Worm (Caenorhabditis elegans) whole organism, L3 larva: ENCODE measurements around the gene set-31.

Source experiments
- R02D3.7 ChIP-seq: fragments of 150-350 bp; optimal IDR thresholded peaks from 2 replicates; lab custom pipeline; 2014; ENCODE audit warnings: missing biosample characterization, missing genetic modification characterization
- ZK546.5 ChIP-seq: sonication (generic microtip); optimal IDR thresholded peaks from 2 replicates; lab custom pipeline; 2017; ENCODE audit warnings: missing biosample characterization, missing genetic modification characterization
- aly-2 ChIP-seq: fragments of 150-350 bp; optimal IDR thresholded peaks from 2 replicates; lab custom pipeline; 2014; ENCODE audit warnings: missing biosample characterization, missing genetic modification characterization
- ama-1 ChIP-seq: fragments of 150-350 bp; optimal IDR thresholded peaks from 2 replicates; lab custom pipeline; 2018
- ceh-16 ChIP-seq: sonication (generic microtip); optimal IDR thresholded peaks from 2 replicates; lab custom pipeline; 2017; ENCODE audit warnings: missing biosample characterization, missing genetic modification characterization
- ceh-28 ChIP-seq: fragments of 150-350 bp; optimal IDR thresholded peaks from 2 replicates; lab custom pipeline; 2014; ENCODE audit warnings: missing biosample characterization, missing genetic modification reagents, missing genetic modification characterization
- ceh-82 ChIP-seq: fragments of 150-350 bp; optimal IDR thresholded peaks from 2 replicates; lab custom pipeline; 2014; ENCODE audit warnings: missing biosample characterization, missing genetic modification characterization
- ceh-9 ChIP-seq: sonication (generic microtip); optimal IDR thresholded peaks from 2 replicates; lab custom pipeline; 2018; ENCODE audit warnings: missing biosample characterization, missing genetic modification characterization
- egl-27 ChIP-seq: sonication (generic microtip); optimal IDR thresholded peaks from 4 replicates; lab custom pipeline; 2017; ENCODE audit warnings: missing biosample characterization, missing genetic modification reagents, missing genetic modification characterization
- egl-5 ChIP-seq: fragments of 150-350 bp; optimal IDR thresholded peaks from 2 replicates; lab custom pipeline; 2017; ENCODE audit warnings: missing biosample characterization, missing genetic modification reagents, missing genetic modification characterization, inconsistent platforms
- elt-2 ChIP-seq: sonication (generic microtip); optimal IDR thresholded peaks from 2 replicates; lab custom pipeline; 2016; ENCODE audit warnings: missing genetic modification reagents, mild to moderate bottlenecking, missing genetic modification characterization, missing compliant biosample characterization
- elt-3 ChIP-seq, 3 experiments: fragments of 150-350 bp in 1 of 3; sonication (generic microtip) in 2 of 3; optimal IDR thresholded peaks; 2 replicates in 2 of 3; 4 replicates in 1 of 3; lab custom pipeline; 2014 to 2017; ENCODE audit warnings: missing biosample characterization in 3 of 3, missing genetic modification characterization in 3 of 3
- eor-1 ChIP-seq, 2 experiments: fragments of 150-350 bp; optimal IDR thresholded peaks; 2 replicates each; lab custom pipeline; 2014 to 2018; ENCODE audit warnings: missing biosample characterization in 2 of 2, missing genetic modification characterization in 2 of 2
- fkh-10 ChIP-seq: sonication (generic microtip); optimal IDR thresholded peaks from 2 replicates; lab custom pipeline; 2017; ENCODE audit warnings: missing biosample characterization, missing genetic modification reagents, missing genetic modification characterization
- fos-1 ChIP-seq: fragments of 150-350 bp; optimal IDR thresholded peaks from 2 replicates; lab custom pipeline; 2014; ENCODE audit warnings: missing biosample characterization, missing genetic modification characterization
- jun-1 ChIP-seq: fragments of 150-350 bp; optimal IDR thresholded peaks from 2 replicates; lab custom pipeline; 2014; ENCODE audit warnings: missing biosample characterization, missing genetic modification reagents, missing genetic modification characterization
- lin-39 ChIP-seq: fragments of 150-350 bp; optimal IDR thresholded peaks from 2 replicates; lab custom pipeline; 2018; ENCODE audit warnings: missing biosample characterization, missing genetic modification reagents, missing genetic modification characterization
- mdl-1 ChIP-seq: fragments of 150-350 bp; optimal IDR thresholded peaks from 2 replicates; lab custom pipeline; 2014; ENCODE audit warnings: missing biosample characterization, missing genetic modification characterization
- mml-1 ChIP-seq: fragments of 150-350 bp; sonication (generic microtip); optimal IDR thresholded peaks from 3 replicates; lab custom pipeline; 2014; ENCODE audit warnings: missing biosample characterization, missing genetic modification characterization
- nfya-1 ChIP-seq: sonication (generic microtip); optimal IDR thresholded peaks from 2 replicates; lab custom pipeline; 2017; ENCODE audit warnings: missing genetic modification characterization, mild to moderate bottlenecking, missing compliant biosample characterization, antibody characterized with exemption, moderate library complexity; ENCODE audit not compliant: insufficient read depth
- nhr-11 ChIP-seq: fragments of 150-350 bp; optimal IDR thresholded peaks from 2 replicates; lab custom pipeline; 2014; ENCODE audit warnings: missing biosample characterization, missing genetic modification characterization
- nhr-12 ChIP-seq: fragments of 150-350 bp; optimal IDR thresholded peaks from 2 replicates; lab custom pipeline; 2014; ENCODE audit warnings: missing biosample characterization, missing genetic modification characterization
- nhr-25 ChIP-seq: sonication (generic microtip); optimal IDR thresholded peaks from 2 replicates; lab custom pipeline; 2017; ENCODE audit warnings: missing biosample characterization, missing genetic modification characterization
- nhr-28 ChIP-seq: fragments of 150-350 bp; optimal IDR thresholded peaks from 2 replicates; lab custom pipeline; 2014; ENCODE audit warnings: missing biosample characterization, missing genetic modification characterization
- nhr-43 ChIP-seq: sonication (generic microtip); optimal IDR thresholded peaks from 2 replicates; lab custom pipeline; 2016; ENCODE audit warnings: mild to moderate bottlenecking, missing genetic modification characterization, missing compliant biosample characterization; ENCODE audit not compliant: poor library complexity, severe bottlenecking
- nhr-67 ChIP-seq: fragments of 150-350 bp; optimal IDR thresholded peaks from 2 replicates; lab custom pipeline; 2014; ENCODE audit warnings: missing biosample characterization, missing genetic modification characterization
- nhr-76 ChIP-seq: fragments of 150-350 bp; sonication (generic microtip); optimal IDR thresholded peaks from 5 replicates; lab custom pipeline; 2014; ENCODE audit warnings: missing biosample characterization, missing genetic modification characterization
- nhr-77 ChIP-seq: fragments of 150-350 bp; optimal IDR thresholded peaks from 2 replicates; lab custom pipeline; 2014; ENCODE audit warnings: missing biosample characterization, missing genetic modification characterization
- pha-4 ChIP-seq: fragments of 150-350 bp; optimal IDR thresholded peaks from 2 replicates; lab custom pipeline; 2014; ENCODE audit warnings: missing biosample characterization, missing genetic modification reagents, missing genetic modification characterization
- pqm-1 ChIP-seq: fragments of 150-350 bp; optimal IDR thresholded peaks from 2 replicates; lab custom pipeline; 2017; ENCODE audit warnings: missing biosample characterization, missing genetic modification characterization, inconsistent platforms
- sea-2 ChIP-seq: fragments of 150-350 bp; sonication (generic microtip); optimal IDR thresholded peaks from 4 replicates; lab custom pipeline; 2014; ENCODE audit warnings: missing biosample characterization, missing genetic modification reagents, missing genetic modification characterization
- skn-1 ChIP-seq: fragments of 150-350 bp; optimal IDR thresholded peaks from 2 replicates; lab custom pipeline; 2014; ENCODE audit warnings: missing biosample characterization, missing genetic modification characterization
- snpc-4 ChIP-seq: fragments of 150-350 bp; optimal IDR thresholded peaks from 2 replicates; lab custom pipeline; 2014; ENCODE audit warnings: missing biosample characterization, missing genetic modification characterization
- tbx-2 ChIP-seq: sonication (generic microtip); optimal IDR thresholded peaks from 2 replicates; lab custom pipeline; 2016; ENCODE audit warnings: mild to moderate bottlenecking, missing genetic modification characterization, missing compliant biosample characterization
- unc-62 ChIP-seq: fragments of 150-350 bp; sonication (generic microtip); optimal IDR thresholded peaks from 4 replicates; lab custom pipeline; 2014; ENCODE audit warnings: missing biosample characterization, missing genetic modification reagents, missing genetic modification characterization
- ztf-4 ChIP-seq: fragments of 150-350 bp; optimal IDR thresholded peaks from 2 replicates; lab custom pipeline; 2014; ENCODE audit warnings: missing biosample characterization, missing genetic modification characterization

set-31 gene

ce11 chrV:14380242-14380641 is 37.5 kb upstream of the set-31 start:
- no peak for TF ChIP-seq mdl-1 (tag; lab: Kevin White, UChicago)
- no peak for TF ChIP-seq nhr-76 (tag; lab: Kevin White, UChicago)
- no peak for TF ChIP-seq pqm-1 (tag; lab: Kevin White, UChicago)
- TF ChIP-seq snpc-4 (tag; lab: Kevin White, UChicago), result no peak
- no peak for TF ChIP-seq ceh-16
- TF ChIP-seq ztf-4 (tag; lab: Kevin White, UChicago), result no peak
- no peak for TF ChIP-seq ceh-82 (tag; lab: Kevin White, UChicago)
- TF ChIP-seq ama-1 (lab: Kevin White, UChicago), result no peak
- no peak for TF ChIP-seq ceh-9 (tag; lab: Kevin White, UChicago)
- no peak for TF ChIP-seq sea-2 (GFP tag; lab: Kevin White, UChicago)
- TF ChIP-seq, all 47 proteins: peak for 0

- TF ChIP-seq ZK546.5 (no peak), sea-2 (GFP tag; lab: Kevin White, UChicago) (no peak), pha-4 (tag; lab: Kevin White, UChicago) (no peak), egl-5 (tag; lab: Kevin White, UChicago) (no peak), ama-1 (lab: Kevin White, UChicago) (no peak), mml-1 (tag; lab: Kevin White, UChicago) (no peak), R02D3.7 (tag; lab: Kevin White, UChicago) (no peak), ceh-28 (tag; lab: Kevin White, UChicago) (no peak), nhr-28 (tag; lab: Kevin White, UChicago) (no peak), lin-39 (no peak), eor-1 (tag; optimal IDR thresholded peaks at IDR 0.05; lab: Kevin White, UChicago) (no peak), nhr-25 (tag; lab: Kevin White, UChicago) (no peak), egl-27 (tag; lab: Kevin White, UChicago) (no peak), snpc-4 (tag; lab: Kevin White, UChicago) (no peak)
Measured at ce11 chrV:14391830-14392229, 25.9 kb upstream of the set-31 start, which contains the start of gene C15H11.10. C15H11.10 (plus strand) TSS chrV:14392130.

ce11 chrV:14393504-14393903 is 24.2 kb upstream of the set-31 start, which contains the start of gene C15H11.1:
C15H11.1 (plus strand) TSS chrV:14393804.
- TF ChIP-seq skn-1 (tag; lab: Kevin White, UChicago), result no peak
- no peak for TF ChIP-seq fkh-10 (GFP tag; lab: Kevin White, UChicago)
- TF ChIP-seq pqm-1 (tag; lab: Kevin White, UChicago), result no peak
- TF ChIP-seq snpc-4 (tag; lab: Kevin White, UChicago), result no peak
- no peak for TF ChIP-seq mml-1 (tag; lab: Kevin White, UChicago)
- no peak for TF ChIP-seq aly-2
- TF ChIP-seq tbx-2 (tag; lab: Kevin White, UChicago), result no peak
- TF ChIP-seq jun-1 (tag; lab: Kevin White, UChicago), result no peak
- TF ChIP-seq nhr-67 (tag; lab: Kevin White, UChicago), result no peak
- TF ChIP-seq egl-5 (tag; lab: Kevin White, UChicago), result no peak
- no peak for TF ChIP-seq sea-2 (GFP tag; lab: Kevin White, UChicago)
- TF ChIP-seq nhr-43 (tag; lab: Kevin White, UChicago), result no peak
- no peak for TF ChIP-seq nhr-12
- no peak for TF ChIP-seq mdl-1 (tag; lab: Kevin White, UChicago)
- no peak for TF ChIP-seq nhr-11
- no peak for TF ChIP-seq nhr-77 (tag; lab: Kevin White, UChicago)
- TF ChIP-seq fos-1 (tag; lab: Kevin White, UChicago), result no peak
- TF ChIP-seq ceh-16, result no peak
- TF ChIP-seq eor-1 (tag; optimal IDR thresholded peaks at IDR 0.05; lab: Kevin White, UChicago), result no peak
- TF ChIP-seq unc-62 (GFP tag; lab: Kevin White, UChicago), result no peak

DNA sequence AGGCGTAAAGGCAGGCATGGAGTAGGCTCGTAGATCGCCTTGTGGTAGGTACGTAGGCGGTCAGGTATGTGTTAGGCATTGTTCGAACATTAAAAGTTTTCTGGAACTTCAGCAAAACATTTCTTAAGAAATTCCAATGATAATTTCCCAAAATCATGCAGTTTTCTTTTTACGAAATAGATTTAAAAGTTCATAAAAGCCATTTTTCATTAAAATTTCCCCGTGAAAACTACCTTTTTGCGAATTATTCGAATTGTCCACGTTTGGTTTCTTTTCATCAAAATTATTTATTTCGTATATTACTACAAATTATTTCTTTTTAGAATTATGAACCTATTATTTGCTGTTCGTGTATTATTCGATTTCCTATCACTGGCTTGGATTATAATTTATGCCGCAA is 23.0 kb upstream of the set-31 start, which contains the start of gene C15H11.13:
Gene C15H11.13 (plus strand): TSS at position 301 of the 400 bp plus-strand sequence.
- TF ChIP-seq pha-4 (tag; lab: Kevin White, UChicago) (no peak), nhr-28 (tag; lab: Kevin White, UChicago) (no peak), lin-39 (no peak), egl-27 (tag; lab: Kevin White, UChicago) (no peak)

DNA sequence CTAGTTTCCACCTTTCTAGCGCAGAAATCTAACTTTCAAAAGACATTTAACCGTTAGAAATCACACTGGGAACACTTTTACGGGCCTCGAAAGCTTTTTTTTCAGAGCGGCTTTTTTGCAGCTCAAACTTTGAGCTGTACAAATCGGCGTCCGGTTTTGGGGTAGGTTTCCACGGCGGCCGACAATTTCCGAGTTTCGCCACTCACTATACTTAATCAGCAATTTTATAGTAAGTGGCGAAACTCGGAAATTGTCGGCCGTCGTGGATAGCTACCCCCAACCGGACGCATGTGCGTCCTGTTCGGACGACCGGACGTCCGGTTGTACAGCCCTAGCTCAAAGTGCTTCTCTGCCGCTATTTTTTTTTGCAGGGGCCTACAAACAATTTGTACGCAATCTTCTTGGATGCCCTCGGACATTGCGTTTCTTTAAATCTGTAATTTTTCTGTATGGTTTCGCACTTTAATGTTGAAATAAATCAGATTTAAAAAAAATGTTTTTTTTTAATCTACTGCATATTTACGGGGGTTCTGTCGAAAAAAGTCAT is 21.5 kb upstream of the set-31 start:
- no peak for TF ChIP-seq nfya-1 (tag; lab: Kevin White, UChicago)
- no peak for TF ChIP-seq elt-2 (tag; lab: Kevin White, UChicago)
- TF ChIP-seq ceh-9 (tag; lab: Kevin White, UChicago), result no peak
- no peak for TF ChIP-seq snpc-4 (tag; lab: Kevin White, UChicago)
- TF ChIP-seq ceh-82 (tag; lab: Kevin White, UChicago), result no peak
- TF ChIP-seq elt-3 (tag; optimal IDR thresholded peaks at IDR 0.05; lab: Kevin White, UChicago), result no peak
- no peak for TF ChIP-seq ceh-28 (tag; lab: Kevin White, UChicago)
- TF ChIP-seq unc-62 (GFP tag; lab: Kevin White, UChicago), result no peak
- no peak for TF ChIP-seq nhr-28 (tag; lab: Kevin White, UChicago)
- no peak for TF ChIP-seq nhr-25 (tag; lab: Kevin White, UChicago)
- TF ChIP-seq, all 47 proteins: peak for 0
